Worm (Caenorhabditis elegans) whole organism, late embryonic: ENCODE data around the gene spig-7.

Experiments
- C08G9.2 ChIP-seq: sonication (generic microtip); optimal IDR thresholded peaks from 2 replicates; lab custom pipeline; 2016; ENCODE audit warnings: mild to moderate bottlenecking, missing genetic modification characterization, moderate library complexity, missing compliant biosample characterization
- C38D4.7 ChIP-seq: fragments of 200-800 bp; sonication (Bioruptor generic); optimal IDR thresholded peaks from 2 replicates; lab custom pipeline; 2018; ENCODE audit warnings: mild to moderate bottlenecking, missing genetic modification characterization, moderate library complexity, missing compliant biosample characterization
- ceh-18 ChIP-seq: sonication (generic microtip); optimal IDR thresholded peaks from 2 replicates; lab custom pipeline; 2016; ENCODE audit warnings: missing genetic modification characterization, missing compliant biosample characterization
- ceh-2 ChIP-seq: sonication (generic microtip); optimal IDR thresholded peaks from 2 replicates; lab custom pipeline; 2016; ENCODE audit warnings: missing genotype, missing genetic modification characterization, missing compliant biosample characterization
- ceh-30 ChIP-seq: fragments of 150-350 bp; optimal IDR thresholded peaks from 2 replicates; lab custom pipeline; 2014; ENCODE audit warnings: missing biosample characterization, missing genetic modification characterization
- ceh-31 ChIP-seq: sonication (generic microtip); optimal IDR thresholded peaks from 2 replicates; lab custom pipeline; 2016; ENCODE audit warnings: missing genetic modification characterization, missing compliant biosample characterization
- ceh-34 ChIP-seq: sonication (generic microtip); optimal IDR thresholded peaks from 2 replicates; lab custom pipeline; 2016; ENCODE audit warnings: mild to moderate bottlenecking, missing genetic modification characterization, missing compliant biosample characterization
- ceh-48 ChIP-seq: sonication (generic microtip); optimal IDR thresholded peaks from 2 replicates; lab custom pipeline; 2016; ENCODE audit warnings: missing genetic modification characterization, inconsistent platforms, missing compliant biosample characterization
- ceh-6 ChIP-seq: fragments of 200-800 bp; sonication (Bioruptor generic); optimal IDR thresholded peaks from 2 replicates; lab custom pipeline; 2018; ENCODE audit warnings: mild to moderate bottlenecking, missing genetic modification characterization, missing compliant biosample characterization
- ceh-9 ChIP-seq: sonication (generic microtip); optimal IDR thresholded peaks from 2 replicates; lab custom pipeline; 2016; ENCODE audit warnings: mild to moderate bottlenecking, missing genetic modification characterization, inconsistent platforms, missing compliant biosample characterization
- che-1 ChIP-seq: sonication (generic microtip); optimal IDR thresholded peaks from 2 replicates; lab custom pipeline; 2016; ENCODE audit warnings: mild to moderate bottlenecking, missing genetic modification characterization, missing compliant biosample characterization
- dve-1 ChIP-seq: sonication (generic microtip); optimal IDR thresholded peaks from 2 replicates; lab custom pipeline; 2017; ENCODE audit warnings: antibody characterized with exemption, mild to moderate bottlenecking, missing genetic modification characterization, missing compliant biosample characterization
- elt-2 ChIP-seq: sonication (generic microtip); optimal IDR thresholded peaks from 2 replicates; lab custom pipeline; 2016; ENCODE audit warnings: missing genetic modification reagents, missing genetic modification characterization, missing compliant biosample characterization
- elt-4 ChIP-seq: sonication (generic microtip); optimal IDR thresholded peaks from 2 replicates; lab custom pipeline; 2016; ENCODE audit warnings: missing genetic modification characterization, missing compliant biosample characterization
- fax-1 ChIP-seq: sonication (generic microtip); optimal IDR thresholded peaks from 2 replicates; lab custom pipeline; 2016; ENCODE audit warnings: missing genotype, missing genetic modification characterization, missing compliant biosample characterization
- fkh-10 ChIP-seq: fragments of 150-350 bp; optimal IDR thresholded peaks from 2 replicates; lab custom pipeline; 2014; ENCODE audit warnings: missing biosample characterization, missing genetic modification reagents, missing genetic modification characterization
- hlh-13 ChIP-seq: fragments of 200-800 bp; sonication (Bioruptor generic); optimal IDR thresholded peaks from 2 replicates; lab custom pipeline; 2018; ENCODE audit warnings: mild to moderate bottlenecking, missing genetic modification characterization, missing compliant biosample characterization
- hlh-30 ChIP-seq: sonication (generic microtip); optimal IDR thresholded peaks from 2 replicates; lab custom pipeline; 2017; ENCODE audit warnings: antibody characterized with exemption, missing genetic modification characterization, missing compliant biosample characterization; ENCODE audit not compliant: insufficient read depth
- hlh-6 ChIP-seq: sonication (generic microtip); optimal IDR thresholded peaks from 2 replicates; lab custom pipeline; 2016; ENCODE audit warnings: missing genotype, missing genetic modification characterization, missing compliant biosample characterization
- lim-6 ChIP-seq: sonication (generic microtip); optimal IDR thresholded peaks from 2 replicates; lab custom pipeline; 2016; ENCODE audit warnings: missing genetic modification characterization, missing compliant biosample characterization
- madf-2 ChIP-seq: sonication (generic microtip); optimal IDR thresholded peaks from 2 replicates; lab custom pipeline; 2017; ENCODE audit warnings: missing genetic modification characterization, missing compliant biosample characterization
- mec-3 ChIP-seq: sonication (generic microtip); optimal IDR thresholded peaks from 2 replicates; lab custom pipeline; 2016; ENCODE audit warnings: borderline replicate concordance, missing genetic modification characterization, missing compliant biosample characterization
- nfya-1 ChIP-seq: sonication (generic microtip); optimal IDR thresholded peaks from 2 replicates; lab custom pipeline; 2017; ENCODE audit warnings: missing genetic modification characterization, mild to moderate bottlenecking, missing compliant biosample characterization, antibody characterized with exemption, moderate library complexity
- pat-9 ChIP-seq: fragments of 200-800 bp; sonication (Bioruptor generic); optimal IDR thresholded peaks from 2 replicates; lab custom pipeline; 2018; ENCODE audit warnings: mild to moderate bottlenecking, missing genetic modification characterization, moderate library complexity, missing compliant biosample characterization
- pha-2 ChIP-seq: sonication (generic microtip); optimal IDR thresholded peaks from 2 replicates; lab custom pipeline; 2017; ENCODE audit warnings: mild to moderate bottlenecking, missing genetic modification characterization, missing compliant biosample characterization
- pha-4 ChIP-seq: fragments of 150-350 bp; optimal IDR thresholded peaks from 2 replicates; lab custom pipeline; 2018; ENCODE audit warnings: missing biosample characterization, missing genetic modification reagents, missing genetic modification characterization
- ref-2 ChIP-seq: sonication (generic microtip); optimal IDR thresholded peaks from 2 replicates; lab custom pipeline; 2016; ENCODE audit warnings: missing genetic modification characterization, missing compliant biosample characterization
- rnt-1 ChIP-seq: sonication (generic microtip); optimal IDR thresholded peaks from 2 replicates; lab custom pipeline; 2016; ENCODE audit warnings: missing genetic modification characterization, missing compliant biosample characterization
- sox-4 ChIP-seq: sonication (generic microtip); optimal IDR thresholded peaks from 2 replicates; lab custom pipeline; 2017; ENCODE audit warnings: mild to moderate bottlenecking, missing genetic modification characterization, inconsistent platforms, missing compliant biosample characterization
- syd-9 ChIP-seq: sonication (generic microtip); optimal IDR thresholded peaks from 2 replicates; lab custom pipeline; 2016; ENCODE audit warnings: mild to moderate bottlenecking, missing genetic modification characterization, moderate library complexity, missing compliant biosample characterization
- tbx-2 ChIP-seq: sonication (generic microtip); optimal IDR thresholded peaks from 2 replicates; lab custom pipeline; 2016; ENCODE audit warnings: missing genetic modification characterization, missing compliant biosample characterization
- unc-3 ChIP-seq, 2 experiments: fragments of 200-800 bp in 1 of 2; sonication (Bioruptor generic) in 1 of 2; sonication (generic microtip) in 1 of 2; conservative IDR thresholded peaks in 1 of 2; optimal IDR thresholded peaks in 1 of 2; 2 replicates each; pipeline versions ENCODE4 v1.3.6 to Lab custom; 2016 to 2022; ENCODE audit warnings: missing compliant biosample characterization in 2 of 2, missing genetic modification characterization in 2 of 2, missing genetic modification reagents in 1 of 2
- unc-42 ChIP-seq: sonication (generic microtip); optimal IDR thresholded peaks from 2 replicates; lab custom pipeline; 2016; ENCODE audit warnings: missing genotype, missing genetic modification characterization, missing compliant biosample characterization
- unc-55 ChIP-seq: sonication (generic microtip); optimal IDR thresholded peaks from 2 replicates; lab custom pipeline; 2017; ENCODE audit warnings: missing biosample characterization, missing genetic modification reagents, missing genetic modification characterization

The spig-7 gene

ce11 chrV:1464543-1465040, 30.0 kb upstream of the spig-7 start, which contains the start of the genes fpn-1.2 and pqn-54:
Gene fpn-1.2 (minus strand): TSS chrV:1464699.
Gene pqn-54 (plus strand): TSS chrV:1464990.
- TF ChIP-seq elt-2 (tag; lab: Kevin White, UChicago) = peak; percentile 27
- TF ChIP-seq ceh-31 (tag; lab: Kevin White, UChicago) = no peak

ce11 chrV:1465932-1466331, 28.6 kb upstream of the spig-7 start:
- no peak for TF ChIP-seq nfya-1 (tag; lab: Kevin White, UChicago)
- no peak for TF ChIP-seq ref-2 (tag; lab: Kevin White, UChicago)
- no peak for TF ChIP-seq fkh-10 (GFP tag; lab: Kevin White, UChicago)
- peak; percentile 48 for TF ChIP-seq elt-4 (tag; lab: Kevin White, UChicago)
- TF ChIP-seq ceh-30 (tag; lab: Kevin White, UChicago) = no peak
- TF ChIP-seq ceh-34 (tag; lab: Kevin White, UChicago) = no peak

ce11 chrV:1466949-1467348, 27.6 kb upstream of the spig-7 start:
- TF ChIP-seq ceh-34 (tag; lab: Kevin White, UChicago) (no peak), ceh-48 (tag; lab: Kevin White, UChicago) (peak; percentile 66), hlh-30 (tag; lab: Kevin White, UChicago) (peak; percentile 90), unc-55 (GFP tag; lab: Kevin White, UChicago) (peak; percentile 17)

ce11 chrV:1467444-1467843, 27.1 kb upstream of the spig-7 start, which contains the start of gene gid-8:
Gene gid-8 (plus strand): TSS chrV:1467744.
- no peak for TF ChIP-seq tbx-2 (tag; lab: Kevin White, UChicago)
- TF ChIP-seq madf-2 (tag; lab: Kevin White, UChicago) = no peak
- no peak for TF ChIP-seq che-1 (tag; lab: Kevin White, UChicago)
- no peak for TF ChIP-seq mec-3 (tag; lab: Kevin White, UChicago)
- no peak for TF ChIP-seq dve-1
- no peak for TF ChIP-seq unc-3 (GFP tag; conservative IDR thresholded peaks at IDR 0.05; lab: Robert Waterston, UW)
- TF ChIP-seq unc-3 (tag; optimal IDR thresholded peaks at IDR 0.05; lab: Kevin White, UChicago) = no peak
- TF ChIP-seq hlh-6 (tag; lab: Kevin White, UChicago) = no peak
- no peak for TF ChIP-seq hlh-30 (tag; lab: Kevin White, UChicago)
- no peak for TF ChIP-seq ceh-18 (tag; lab: Kevin White, UChicago)
- no peak for TF ChIP-seq rnt-1 (tag; lab: Kevin White, UChicago)
- no peak for TF ChIP-seq ceh-6 (GFP tag; lab: Kevin White, UChicago)
- no peak for TF ChIP-seq ceh-9 (tag; lab: Kevin White, UChicago)
- no peak for TF ChIP-seq fax-1 (tag; lab: Kevin White, UChicago)
- no peak for TF ChIP-seq pha-2 (tag; lab: Kevin White, UChicago)
- no peak for TF ChIP-seq sox-4

DNA sequence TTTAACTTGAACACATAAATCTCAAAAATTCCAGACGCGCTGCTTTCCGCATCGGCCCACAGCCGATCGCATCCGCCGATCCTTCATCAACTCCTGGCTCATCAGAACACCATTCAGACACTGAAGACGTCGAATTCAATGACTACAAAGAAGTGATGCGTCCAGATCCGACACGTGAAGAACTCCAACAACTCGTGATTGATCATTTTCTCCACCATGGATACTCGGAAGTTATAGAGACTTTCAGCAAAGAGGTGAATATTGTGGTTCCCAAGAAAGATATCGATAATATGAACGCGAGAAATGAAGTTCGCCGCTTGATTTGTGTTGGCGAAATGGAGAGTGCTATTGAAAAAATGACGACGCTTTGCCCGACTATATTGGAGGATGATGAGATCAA, 25.7 kb upstream of the spig-7 start:
- no peak for TF ChIP-seq pha-4 (tag; lab: Kevin White, UChicago)

ce11 chrV:1471078-1471969, 23.2 kb upstream of the spig-7 start:
- TF ChIP-seq fax-1 (tag; lab: Kevin White, UChicago) (no peak), rnt-1 (tag; lab: Kevin White, UChicago) (peak; percentile 18), C08G9.2 (tag; lab: Kevin White, UChicago) (no peak), tbx-2 (tag; lab: Kevin White, UChicago) (peak; percentile 20), syd-9 (tag; lab: Kevin White, UChicago) (peak; percentile 5), lim-6 (tag; lab: Kevin White, UChicago) (no peak), hlh-30 (tag; lab: Kevin White, UChicago) (no peak), unc-42 (tag; lab: Kevin White, UChicago) (peak; percentile 64), pat-9 (tag; lab: Kevin White, UChicago) (peak; percentile 23), C38D4.7 (GFP tag; lab: Kevin White, UChicago) (no peak), hlh-13 (no peak), pha-4 (tag; lab: Kevin White, UChicago) (no peak), ceh-18 (tag; lab: Kevin White, UChicago) (peak; percentile 83), ceh-2 (tag; lab: Kevin White, UChicago) (no peak)
